Fruit fly (Drosophila melanogaster): Measurements from ENCODE around the gene Med.

The Med gene

dm6 chr3R:31596071-31596883 is 14.6 kb upstream of the Med start, which contains the start of gene RpL6 (continued):
- TF ChIP-seq Side (GFP tag; optimal IDR thresholded peaks at IDR 0.05) (peak; percentile 20), CG18476 (GFP tag; optimal IDR thresholded peaks at IDR 0.05) (no peak), CG6654 (GFP tag; optimal IDR thresholded peaks at IDR 0.05) (no peak), Fer1 (GFP tag; optimal IDR thresholded peaks at IDR 0.05) (peak; percentile 40), CG14710 (tag; optimal IDR thresholded peaks at IDR 0.05) (peak; percentile 83), CG9817 (tag; optimal IDR thresholded peaks at IDR 0.05) (no peak), CG9609 (GFP tag; optimal IDR thresholded peaks at IDR 0.05) (no peak), Mrtf (GFP tag; IDR thresholded peaks at IDR 0.05) (no peak), row (GFP tag; IDR thresholded peaks at IDR 0.05) (peak; percentile 6; the same call in 1 of the 3 replicates), Ada2b (GFP tag; IDR thresholded peaks at IDR 0.05) (no peak), CG4360 (GFP tag; IDR thresholded peaks at IDR 0.05) (no peak; the same call in 1 of the 2 replicates), Poxn (GFP tag; IDR thresholded peaks at IDR 0.05) (no peak), cg (GFP tag; optimal IDR thresholded peaks at IDR 0.05) (no peak), CG6854 (GFP tag; optimal IDR thresholded peaks at IDR 0.05) (no peak), CG34422 (GFP tag; IDR thresholded peaks at IDR 0.05) (peak; percentile 76; the same call in 1 of the 3 replicates), pzg (GFP tag; optimal IDR thresholded peaks at IDR 0.05) (peak; percentile 92), Aef1 (GFP tag; IDR thresholded peaks at IDR 0.05) (no peak), gcm (GFP tag; optimal IDR thresholded peaks at IDR 0.05) (no peak), CG13894 (tag; optimal IDR thresholded peaks at IDR 0.05) (peak; percentile 30), Mes4 (GFP tag; optimal IDR thresholded peaks at IDR 0.05) (no peak), oc (tag; optimal IDR thresholded peaks at IDR 0.05) (no peak), ci (GFP tag; IDR thresholded peaks at IDR 0.05) (no peak), psq (GFP tag; optimal IDR thresholded peaks at IDR 0.05) (no peak), Vsx1 (GFP tag; optimal IDR thresholded peaks at IDR 0.05) (no peak), dmrt11E (tag; optimal IDR thresholded peaks at IDR 0.05) (no peak), CG14014 (GFP tag; IDR thresholded peaks at IDR 0.05) (no peak), gem (tag; optimal IDR thresholded peaks at IDR 0.05) (no peak), Myb (GFP tag; optimal IDR thresholded peaks at IDR 0.05) (peak; percentile 98), Abd-B (GFP tag; optimal IDR thresholded peaks at IDR 0.05) (no peak), CG12104 (GFP tag; optimal IDR thresholded peaks at IDR 0.05) (no peak), CG8924 (tag; optimal IDR thresholded peaks at IDR 0.05) (peak; percentile 33), lov (optimal IDR thresholded peaks at IDR 0.05) (no peak), lov (GFP tag; IDR thresholded peaks at IDR 0.05) (no peak), Dad (GFP tag; optimal IDR thresholded peaks at IDR 0.05) (no peak), nom (GFP tag; optimal IDR thresholded peaks at IDR 0.05) (peak; percentile 49), z (GFP tag; IDR thresholded peaks at IDR 0.05) (no peak), Sox102F (GFP tag; optimal IDR thresholded peaks at IDR 0.05) (no peak), Lpt (GFP tag; optimal IDR thresholded peaks at IDR 0.05) (no peak), kah (GFP tag; optimal IDR thresholded peaks at IDR 0.05) (peak; percentile 20), Hr51 (GFP tag; optimal IDR thresholded peaks at IDR 0.05) (no peak), CG10366 (GFP tag; IDR thresholded peaks at IDR 0.05) (no peak), CG4282 (GFP tag; optimal IDR thresholded peaks at IDR 0.05) (no peak)
